Worm (Caenorhabditis elegans): ENCODE measurements around the gene frpr-14.

DNA sequence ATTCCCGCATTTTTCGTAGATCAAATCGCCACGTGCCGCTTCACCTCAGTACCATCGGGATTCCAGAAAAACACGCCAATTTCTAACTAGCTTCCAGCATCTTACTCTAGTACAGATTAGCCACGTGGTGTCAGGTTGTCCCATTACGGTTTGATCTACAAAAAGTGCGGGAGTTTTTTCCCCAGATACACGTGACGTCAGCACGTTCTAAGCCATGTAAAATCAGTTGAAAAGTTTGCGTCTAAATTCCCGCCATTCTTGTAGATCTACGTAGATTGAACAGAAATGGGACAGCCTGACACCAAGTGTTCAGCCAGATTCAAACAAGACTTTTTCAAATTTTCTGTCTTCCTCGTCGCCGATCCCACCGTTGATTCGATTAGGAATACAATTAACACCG is 27.8 kb downstream of the frpr-14 start, which contains the start of gene T02H6.9:
- TF ChIP-seq W03F9.2 (tag; optimal IDR thresholded peaks at IDR 0.05), result no peak
- no peak for TF ChIP-seq dao-5 (tag; optimal IDR thresholded peaks at IDR 0.05)

All from whole organism, L4/young adult.